Worm (Caenorhabditis elegans): ENCODE data around the gene imp-3.

ce11 chrIV:7791821-7792446 lies 2.5 kb upstream of the imp-3 start, which contains the start of gene C33H5.13:
- TF ChIP-seq ceh-82 (tag; optimal IDR thresholded peaks at IDR 0.05) = no peak
- no peak for TF ChIP-seq grh-1 (GFP tag; IDR thresholded peaks at IDR 0.05)
- no peak for TF ChIP-seq nhr-77 (tag; optimal IDR thresholded peaks at IDR 0.05)
- TF ChIP-seq nhr-12 (tag; optimal IDR thresholded peaks at IDR 0.05) = no peak
- no peak for TF ChIP-seq lin-13 (GFP tag; optimal IDR thresholded peaks at IDR 0.05)
- no peak for TF ChIP-seq nhr-76 (tag; optimal IDR thresholded peaks at IDR 0.05)
- no peak for TF ChIP-seq vab-15 (tag; optimal IDR thresholded peaks at IDR 0.05)
- TF ChIP-seq lsy-2 (tag; optimal IDR thresholded peaks at IDR 0.05) = no peak
- TF ChIP-seq sox-4 (tag; optimal IDR thresholded peaks at IDR 0.05) = no peak
- no peak for TF ChIP-seq egl-13 (tag; optimal IDR thresholded peaks at IDR 0.05)
